Worm (Caenorhabditis elegans) whole organism, young adult: Measurements from ENCODE around the gene Y4C6B.3.

Source experiments
- B0336.3 ChIP-seq: fragments of 200-800 bp; sonication (Bioruptor generic); IDR thresholded peaks from 2 replicates; pipeline ENCODE4 v1.3.6; 2022; ENCODE audit warnings: missing genetic modification characterization, missing compliant biosample characterization
- C06A6.2 ChIP-seq: fragments of 200-800 bp; sonication (Bioruptor generic); conservative IDR thresholded peaks from 2 replicates; pipeline ENCODE4 v1.3.6; 2022; ENCODE audit warnings: missing genetic modification characterization, missing compliant biosample characterization
- C17E4.6 ChIP-seq: fragments of 200-800 bp; sonication (Bioruptor generic); IDR thresholded peaks from 2 replicates; pipeline ENCODE4 v1.3.6; 2022; ENCODE audit warnings: missing genetic modification reagents, missing genetic modification characterization, missing compliant biosample characterization
- F37B4.10 ChIP-seq: fragments of 200-800 bp; sonication (Bioruptor generic); IDR thresholded peaks from 2 replicates; pipeline ENCODE4 v1.3.6; 2022; ENCODE audit warnings: missing genetic modification characterization, missing compliant biosample characterization
- F52B5.7 ChIP-seq: sonication (generic microtip); optimal IDR thresholded peaks from 2 replicates; lab custom pipeline; 2016; ENCODE audit warnings: mild to moderate bottlenecking, missing genetic modification characterization, missing compliant biosample characterization
- Y53G8AR.9 ChIP-seq: fragments of 200-800 bp; sonication (Bioruptor generic); conservative IDR thresholded peaks from 2 replicates; pipeline ENCODE4 v1.3.6; 2022; ENCODE audit warnings: missing genetic modification reagents, missing genetic modification characterization, missing compliant biosample characterization
- Y79H2A.3 ChIP-seq: fragments of 200-800 bp; sonication (Bioruptor generic); conservative IDR thresholded peaks from 2 replicates; pipeline ENCODE4 v1.3.6; 2022; ENCODE audit warnings: missing genetic modification reagents, missing genetic modification characterization, missing compliant biosample characterization
- Y95B8A.8 ChIP-seq: fragments of 200-800 bp; sonication (Bioruptor generic); IDR thresholded peaks from 2 replicates; pipeline ENCODE4 v1.3.6; 2022; ENCODE audit warnings: missing genetic modification reagents, missing genetic modification characterization, missing compliant biosample characterization
- akir-1 ChIP-seq: fragments of 200-800 bp; sonication (Bioruptor generic); optimal IDR thresholded peaks from 2 replicates; lab custom pipeline; 2018; ENCODE audit warnings: mild to moderate bottlenecking, missing genetic modification characterization, moderate library complexity, missing compliant biosample characterization
- ama-1 ChIP-seq, 3 experiments: fragments of 150-350 bp in 1 of 3; sonication (generic microtip) in 2 of 3; optimal IDR thresholded peaks; 2 replicates each; lab custom pipeline; 2014 to 2018; ENCODE audit warnings: missing biosample characterization in 2 of 3, missing genetic modification characterization in 2 of 3, missing genetic modification reagents in 2 of 3
- athp-1 ChIP-seq: sonication (generic microtip); optimal IDR thresholded peaks from 2 replicates; lab custom pipeline; 2017; ENCODE audit warnings: mild to moderate bottlenecking, missing genetic modification characterization, missing compliant biosample characterization
- attf-5 ChIP-seq: fragments of 200-800 bp; sonication (Bioruptor generic); optimal IDR thresholded peaks from 2 replicates; lab custom pipeline; 2018; ENCODE audit warnings: mild to moderate bottlenecking, missing genetic modification characterization, missing compliant biosample characterization
- attf-6 ChIP-seq: fragments of 200-800 bp; sonication (Bioruptor generic); IDR thresholded peaks from 2 replicates; pipeline ENCODE4 v1.3.6; 2022; ENCODE audit warnings: missing genetic modification reagents, missing genetic modification characterization, missing compliant biosample characterization
- cebp-1 ChIP-seq, 2 experiments: fragments of 200-800 bp in 1 of 2; sonication (Bioruptor generic) in 1 of 2; sonication (generic microtip) in 1 of 2; IDR thresholded peaks in 1 of 2; optimal IDR thresholded peaks in 1 of 2; 2 replicates each; pipeline versions ENCODE4 v1.3.6 to Lab custom; 2017 to 2022; ENCODE audit warnings: missing compliant biosample characterization in 2 of 2, missing genetic modification characterization in 2 of 2, mild to moderate bottlenecking in 1 of 2, missing genetic modification reagents in 1 of 2, moderate library complexity in 1 of 2
- ceh-40 ChIP-seq: fragments of 200-800 bp; sonication (Bioruptor generic); IDR thresholded peaks from 2 replicates; pipeline ENCODE4 v1.3.6; 2022; ENCODE audit warnings: missing genetic modification characterization, missing compliant biosample characterization
- ceh-79 ChIP-seq: sonication (generic microtip); optimal IDR thresholded peaks from 2 replicates; lab custom pipeline; 2017; ENCODE audit warnings: mild to moderate bottlenecking, missing genetic modification characterization, missing compliant biosample characterization
- die-1 ChIP-seq: sonication (generic microtip); optimal IDR thresholded peaks from 2 replicates; lab custom pipeline; 2016; ENCODE audit warnings: missing genotype, mild to moderate bottlenecking, missing genetic modification characterization, missing compliant biosample characterization
- dox-1 ChIP-seq: fragments of 200-800 bp; sonication (Bioruptor generic); IDR thresholded peaks from 2 replicates; pipeline ENCODE4 v1.3.6; 2022; ENCODE audit warnings: missing genetic modification reagents, missing genetic modification characterization, missing compliant biosample characterization
- dpl-1 ChIP-seq: fragments of 150-350 bp; optimal IDR thresholded peaks from 2 replicates; lab custom pipeline; 2014; ENCODE audit warnings: missing biosample characterization, missing genetic modification reagents, missing genetic modification characterization
- egl-18 ChIP-seq: fragments of 200-800 bp; sonication (Bioruptor generic); IDR thresholded peaks from 2 replicates; pipeline ENCODE4 v1.3.6; 2022; ENCODE audit warnings: missing genetic modification reagents, missing genetic modification characterization, missing compliant biosample characterization
- ekl-4 ChIP-seq: fragments of 200-800 bp; sonication (Bioruptor generic); IDR thresholded peaks from 2 replicates; pipeline ENCODE4 v1.3.6; 2022; ENCODE audit warnings: missing genetic modification reagents, missing genetic modification characterization, missing compliant biosample characterization
- him-1 ChIP-seq: sonication (generic microtip); optimal IDR thresholded peaks from 2 replicates; lab custom pipeline; 2016; ENCODE audit warnings: missing genotype, missing genetic modification reagents, missing genetic modification characterization, missing compliant biosample characterization
- hmg-1.2 ChIP-seq: fragments of 200-800 bp; sonication (Bioruptor generic); IDR thresholded peaks from 2 replicates; pipeline ENCODE4 v1.3.6; 2022; ENCODE audit warnings: missing genetic modification reagents, missing genetic modification characterization, missing compliant biosample characterization
- hrde-1 ChIP-seq: sonication (generic microtip); optimal IDR thresholded peaks from 2 replicates; lab custom pipeline; 2016; ENCODE audit warnings: missing genetic modification characterization, mild to moderate bottlenecking, missing compliant biosample characterization, moderate library complexity, missing genotype, missing genetic modification reagents, borderline replicate concordance
- hsf-1 ChIP-seq: fragments of 200-800 bp; sonication (Bioruptor generic); IDR thresholded peaks from 2 replicates; pipeline ENCODE4 v1.3.6; 2022; ENCODE audit warnings: missing genetic modification reagents, missing genetic modification characterization, missing compliant biosample characterization
- lin-35 ChIP-seq, 3 experiments: fragments of 150-350 bp in 2 of 3; sonication (generic microtip) in 1 of 3; optimal IDR thresholded peaks; 2 replicates each; lab custom pipeline; 2014 to 2018; ENCODE audit warnings: missing biosample characterization in 3 of 3, missing genetic modification characterization in 3 of 3, missing genetic modification reagents in 3 of 3
- lin-54 ChIP-seq: fragments of 200-800 bp; sonication (Bioruptor generic); optimal IDR thresholded peaks from 2 replicates; lab custom pipeline; 2018; ENCODE audit warnings: mild to moderate bottlenecking, missing genetic modification characterization, missing compliant biosample characterization
- lsl-1 ChIP-seq: fragments of 200-800 bp; sonication (Bioruptor generic); optimal IDR thresholded peaks from 2 replicates; lab custom pipeline; 2018; ENCODE audit warnings: mild to moderate bottlenecking, missing genetic modification characterization, moderate library complexity, missing compliant biosample characterization
- madf-6 ChIP-seq: fragments of 200-800 bp; sonication (Bioruptor generic); IDR thresholded peaks from 2 replicates; pipeline ENCODE4 v1.3.6; 2022; ENCODE audit warnings: missing genetic modification reagents, missing genetic modification characterization, missing compliant biosample characterization
- mcd-1 ChIP-seq: fragments of 200-800 bp; sonication (Bioruptor generic); IDR thresholded peaks from 2 replicates; pipeline ENCODE4 v1.3.6; 2022; ENCODE audit warnings: missing genetic modification reagents, missing genetic modification characterization, missing compliant biosample characterization
- mes-4 ChIP-seq: sonication (generic microtip); optimal IDR thresholded peaks from 2 replicates; lab custom pipeline; 2016; ENCODE audit warnings: missing genotype, missing genetic modification characterization, missing compliant biosample characterization
- nfyb-1 ChIP-seq: fragments of 200-800 bp; sonication (Bioruptor generic); IDR thresholded peaks from 2 replicates; pipeline ENCODE4 v1.3.6; 2022; ENCODE audit warnings: missing genetic modification reagents, missing genetic modification characterization, missing compliant biosample characterization
- nhr-179 ChIP-seq: sonication (generic microtip); optimal IDR thresholded peaks from 2 replicates; lab custom pipeline; 2016; ENCODE audit warnings: mild to moderate bottlenecking, missing genetic modification characterization, missing compliant biosample characterization
- nhr-80 ChIP-seq: sonication (generic microtip); optimal IDR thresholded peaks from 2 replicates; lab custom pipeline; 2016; ENCODE audit warnings: missing genetic modification characterization, missing compliant biosample characterization
- pbrm-1 ChIP-seq: fragments of 200-800 bp; sonication (Bioruptor generic); IDR thresholded peaks from 2 replicates; pipeline ENCODE4 v1.3.6; 2022; ENCODE audit warnings: missing genetic modification reagents, missing genetic modification characterization, missing compliant biosample characterization
- rcor-1 ChIP-seq: fragments of 200-800 bp; sonication (Bioruptor generic); IDR thresholded peaks from 2 replicates; pipeline ENCODE4 v1.3.6; 2022; ENCODE audit warnings: missing genetic modification reagents, missing genetic modification characterization, missing compliant biosample characterization
- snpc-1.1 ChIP-seq: sonication (generic microtip); optimal IDR thresholded peaks from 2 replicates; lab custom pipeline; 2017; ENCODE audit warnings: missing genetic modification characterization, mild to moderate bottlenecking, missing compliant biosample characterization, antibody characterized with exemption, moderate library complexity, missing genotype, missing genetic modification reagents; ENCODE audit not compliant: insufficient read depth
- snpc-4 ChIP-seq, 5 experiments: fragments of 150-350 bp in 1 of 5; sonication (generic microtip) in 4 of 5; optimal IDR thresholded peaks; 2 replicates each; lab custom pipeline; 2014 to 2018; ENCODE audit warnings: missing genetic modification characterization in 5 of 5, missing biosample characterization in 3 of 5, antibody characterized with exemption in 2 of 5, mild to moderate bottlenecking in 2 of 5, missing compliant biosample characterization in 2 of 5, missing genotype in 2 of 5, moderate library complexity in 2 of 5, missing genetic modification reagents in 1 of 5
- tbp1 ChIP-seq: fragments of 200-800 bp; sonication (Bioruptor generic); optimal IDR thresholded peaks from 2 replicates; lab custom pipeline; 2018; ENCODE audit warnings: mild to moderate bottlenecking, missing genetic modification characterization, missing compliant biosample characterization
- zfh-2 ChIP-seq: fragments of 200-800 bp; sonication (Bioruptor generic); conservative IDR thresholded peaks from 2 replicates; pipeline ENCODE4 v1.3.6; 2022; ENCODE audit warnings: missing genetic modification reagents, missing genetic modification characterization, missing compliant biosample characterization
- ztf-26 ChIP-seq: sonication (generic microtip); optimal IDR thresholded peaks from 2 replicates; lab custom pipeline; 2017; ENCODE audit warnings: missing genetic modification characterization, missing compliant biosample characterization
- ztf-6 ChIP-seq: fragments of 200-800 bp; sonication (Bioruptor generic); IDR thresholded peaks from 2 replicates; pipeline ENCODE4 v1.3.6; 2022; ENCODE audit warnings: missing genetic modification reagents, missing genetic modification characterization, missing compliant biosample characterization

Gene Y4C6B.3

ce11 chrIV:5366567-5366966 lies 34.3 kb downstream of the Y4C6B.3 start, which contains the start of gene sand-1:
Gene sand-1, plus strand, starts transcription at chrIV:5366867.
- TF ChIP-seq F37B4.10 (GFP tag; lab: Robert Waterston, UW) = no peak
- no peak for TF ChIP-seq snpc-4 (GFP tag; optimal IDR thresholded peaks at IDR 0.05; lab: Kevin White, UChicago)
- peak in 1 of 4 experiments; percentile 66 for TF ChIP-seq snpc-4 (tag; optimal IDR thresholded peaks at IDR 0.05; lab: Kevin White, UChicago)
- peak; percentile 30 for TF ChIP-seq athp-1
- TF ChIP-seq dpl-1 = no peak
- TF ChIP-seq die-1 = no peak
- TF ChIP-seq, all 124 proteins: peak for 2

ce11 chrIV:5367899-5368298 lies 35.6 kb downstream of the Y4C6B.3 start:
- TF ChIP-seq ceh-40 (GFP tag; lab: Robert Waterston, UW) (no peak), mes-4 (tag; lab: Kevin White, UChicago) (no peak)
- TF ChIP-seq, all 124 proteins: peak for 0

- TF ChIP-seq hsf-1 (GFP tag; lab: Robert Waterston, UW) (no peak), F52B5.7 (tag; lab: Kevin White, UChicago) (no peak), ama-1 (optimal IDR thresholded peaks at IDR 0.05; lab: Kevin White, UChicago) (no peak), ama-1 (GFP tag; optimal IDR thresholded peaks at IDR 0.05; lab: Kevin White, UChicago) (no peak), ceh-79 (tag; lab: Kevin White, UChicago) (no peak), egl-18 (GFP tag; lab: Robert Waterston, UW) (peak; percentile 63; the same call in 1 of the 2 replicates), C17E4.6 (GFP tag; lab: Robert Waterston, UW) (peak; percentile 23; the same call in 1 of the 2 replicates), rcor-1 (GFP tag; lab: Robert Waterston, UW) (no peak), nhr-80 (tag; lab: Kevin White, UChicago) (peak; percentile 11), mcd-1 (GFP tag; lab: Robert Waterston, UW) (peak; percentile 67), zfh-2 (peak; percentile 63), nfyb-1 (GFP tag; lab: Robert Waterston, UW) (0 out of 2 replicates have a peak, but pooled peaks have one; percentile 20), lin-54 (GFP tag; lab: Kevin White, UChicago) (peak; percentile 6), attf-5 (GFP tag; lab: Kevin White, UChicago) (peak; percentile 77), hrde-1 (tag; lab: Kevin White, UChicago) (no peak), C06A6.2 (GFP tag; lab: Robert Waterston, UW) (no peak), snpc-4 (GFP tag; optimal IDR thresholded peaks at IDR 0.05; lab: Kevin White, UChicago) (no peak), snpc-4 (tag; optimal IDR thresholded peaks at IDR 0.05; lab: Kevin White, UChicago) (peak in 2 of 4 experiments; percentile 20 to 67), madf-6 (GFP tag; lab: Robert Waterston, UW) (peak; percentile 52), pbrm-1 (GFP tag; lab: Robert Waterston, UW) (0 out of 2 replicates have a peak, but pooled peaks have one; percentile 31), ztf-6 (GFP tag; lab: Robert Waterston, UW) (no peak), tbp1 (GFP tag; lab: Kevin White, UChicago) (peak; percentile 8), B0336.3 (GFP tag; lab: Robert Waterston, UW) (peak; percentile 46; the same call in 1 of the 2 replicates), him-1 (tag; lab: Kevin White, UChicago) (no peak), Y79H2A.3 (GFP tag; lab: Robert Waterston, UW) (no peak), akir-1 (GFP tag; lab: Kevin White, UChicago) (no peak), Y95B8A.8 (GFP tag; lab: Robert Waterston, UW) (0 out of 2 replicates have a peak, but pooled peaks have one; percentile 40), hmg-1.2 (GFP tag; lab: Robert Waterston, UW) (peak; percentile 93), lsl-1 (no peak), cebp-1 (GFP tag; IDR thresholded peaks at IDR 0.05; lab: Robert Waterston, UW) (no peak), cebp-1 (tag; optimal IDR thresholded peaks at IDR 0.05; lab: Kevin White, UChicago) (peak; percentile 49), F37B4.10 (GFP tag; lab: Robert Waterston, UW) (no peak), attf-6 (GFP tag; lab: Robert Waterston, UW) (no peak), nhr-179 (tag; lab: Kevin White, UChicago) (no peak), Y53G8AR.9 (GFP tag; lab: Robert Waterston, UW) (no peak), lin-35 (GFP tag; optimal IDR thresholded peaks at IDR 0.05; lab: Kevin White, UChicago) (no peak), dox-1 (GFP tag; lab: Robert Waterston, UW) (peak; percentile 36; the same call in 1 of the 2 replicates), snpc-1.1 (tag; lab: Kevin White, UChicago) (no peak), ekl-4 (0 out of 2 replicates have a peak, but pooled peaks have one; percentile 48), ztf-26 (tag; lab: Kevin White, UChicago) (no peak)
- TF ChIP-seq, all 124 proteins: peak for 18
These were observed 36.6 kb downstream of the Y4C6B.3 start for ce11 chrIV:5368860-5369259.
